Worm (Caenorhabditis elegans) whole organism, L1 larva: ENCODE data around the gene rnp-5.

Source experiments
- C04F5.9 ChIP-seq: sonication (generic microtip); optimal IDR thresholded peaks from 2 replicates; lab custom pipeline; 2016; ENCODE audit warnings: missing genetic modification characterization, missing compliant biosample characterization
- C16A3.4 ChIP-seq: fragments of 150-350 bp; optimal IDR thresholded peaks from 2 replicates; lab custom pipeline; 2014; ENCODE audit warnings: missing biosample characterization, missing genetic modification characterization
- C34B4.2 ChIP-seq: sonication (generic microtip); optimal IDR thresholded peaks from 2 replicates; lab custom pipeline; 2017; ENCODE audit warnings: mild to moderate bottlenecking, missing genetic modification characterization, missing compliant biosample characterization
- Y116A8C.19 ChIP-seq: sonication (generic microtip); optimal IDR thresholded peaks from 2 replicates; lab custom pipeline; 2016; ENCODE audit warnings: missing compliant biosample characterization, missing genetic modification characterization, borderline replicate concordance
- aha-1 ChIP-seq: fragments of 150-350 bp; optimal IDR thresholded peaks from 2 replicates; lab custom pipeline; 2014; ENCODE audit warnings: missing biosample characterization, missing genetic modification characterization
- ama-1 ChIP-seq: fragments of 150-350 bp; optimal IDR thresholded peaks from 2 replicates; lab custom pipeline; 2014
- blmp-1 ChIP-seq: fragments of 150-350 bp; optimal IDR thresholded peaks from 2 replicates; lab custom pipeline; 2014; ENCODE audit warnings: missing biosample characterization, missing genetic modification characterization
- ceh-63 ChIP-seq: fragments of 200-800 bp; sonication (Bioruptor generic); optimal IDR thresholded peaks from 2 replicates; lab custom pipeline; 2018; ENCODE audit warnings: mild to moderate bottlenecking, missing genetic modification characterization, missing compliant biosample characterization
- ceh-82 ChIP-seq, 3 experiments: fragments of 150-350 bp in 1 of 3; sonication (generic microtip) in 2 of 3; optimal IDR thresholded peaks; 2 replicates each; lab custom pipeline; 2014 to 2017; ENCODE audit warnings: missing biosample characterization in 3 of 3, missing genetic modification characterization in 3 of 3
- dpl-1 ChIP-seq, 3 experiments: fragments of 150-350 bp in 2 of 3; sonication (generic microtip) in 1 of 3; optimal IDR thresholded peaks; 2 replicates each; lab custom pipeline; 2014 to 2017; ENCODE audit warnings: missing biosample characterization in 3 of 3, missing genetic modification characterization in 3 of 3, missing genetic modification reagents in 3 of 3
- dsc-1 ChIP-seq: sonication (generic microtip); optimal IDR thresholded peaks from 2 replicates; lab custom pipeline; 2016; ENCODE audit warnings: mild to moderate bottlenecking, missing genetic modification characterization, missing compliant biosample characterization
- egl-27 ChIP-seq, 2 experiments: fragments of 150-350 bp in 1 of 2; sonication (generic microtip); optimal IDR thresholded peaks; 3 replicates each; lab custom pipeline; 2017 to 2018; ENCODE audit warnings: missing biosample characterization in 2 of 2, missing genetic modification characterization in 2 of 2, missing genetic modification reagents in 2 of 2
- elt-2 ChIP-seq: sonication (generic microtip); optimal IDR thresholded peaks from 2 replicates; lab custom pipeline; 2016; ENCODE audit warnings: missing genetic modification characterization, mild to moderate bottlenecking, inconsistent platforms, missing compliant biosample characterization, missing genetic modification reagents
- elt-3 ChIP-seq, 6 experiments: fragments of 150-350 bp in 1 of 6; sonication (generic microtip); optimal IDR thresholded peaks; 2 replicates each; lab custom pipeline; 2017 to 2018; ENCODE audit warnings: missing biosample characterization in 6 of 6, missing genetic modification characterization in 6 of 6, inconsistent platforms in 1 of 6
- fkh-8 ChIP-seq: sonication (generic microtip); optimal IDR thresholded peaks from 2 replicates; lab custom pipeline; 2016; ENCODE audit warnings: mild to moderate bottlenecking, missing genetic modification characterization, missing compliant biosample characterization
- irx-1 ChIP-seq: sonication (generic microtip); optimal IDR thresholded peaks from 2 replicates; lab custom pipeline; 2016; ENCODE audit warnings: missing genetic modification characterization, missing compliant biosample characterization
- jun-1 ChIP-seq: fragments of 150-350 bp; optimal IDR thresholded peaks from 2 replicates; lab custom pipeline; 2014; ENCODE audit warnings: missing biosample characterization, missing genetic modification reagents, missing genetic modification characterization
- lin-13 ChIP-seq: fragments of 150-350 bp; optimal IDR thresholded peaks from 2 replicates; lab custom pipeline; 2014; ENCODE audit warnings: missing biosample characterization, missing genetic modification reagents, missing genetic modification characterization
- lin-14 ChIP-seq: fragments of 200-800 bp; sonication (Bioruptor generic); optimal IDR thresholded peaks from 2 replicates; lab custom pipeline; 2018; ENCODE audit warnings: mild to moderate bottlenecking, missing genetic modification characterization, moderate library complexity, missing compliant biosample characterization
- lin-39 ChIP-seq: fragments of 150-350 bp; optimal IDR thresholded peaks from 2 replicates; lab custom pipeline; 2014; ENCODE audit warnings: missing biosample characterization, missing genetic modification reagents, missing genetic modification characterization
- lir-3 ChIP-seq: sonication (generic microtip); optimal IDR thresholded peaks from 2 replicates; lab custom pipeline; 2016; ENCODE audit warnings: mild to moderate bottlenecking, missing genetic modification characterization, moderate library complexity, missing compliant biosample characterization; ENCODE audit not compliant: poor library complexity
- lsy-2 ChIP-seq, 2 experiments: fragments of 150-350 bp; optimal IDR thresholded peaks; 2 replicates each; lab custom pipeline; 2014; ENCODE audit warnings: missing biosample characterization in 2 of 2, missing genetic modification characterization in 2 of 2
- mef-2 ChIP-seq: fragments of 150-350 bp; optimal IDR thresholded peaks from 2 replicates; lab custom pipeline; 2014; ENCODE audit warnings: missing biosample characterization, missing genetic modification characterization
- mep-1 ChIP-seq: fragments of 150-350 bp; optimal IDR thresholded peaks from 2 replicates; lab custom pipeline; 2014; ENCODE audit warnings: missing biosample characterization, missing genetic modification characterization
- nhr-19 ChIP-seq: fragments of 200-800 bp; sonication (Bioruptor generic); conservative IDR thresholded peaks from 2 replicates; pipeline ENCODE4 v1.3.6; 2022; ENCODE audit warnings: missing genetic modification characterization, missing compliant biosample characterization
- nhr-20 ChIP-seq: sonication (generic microtip); optimal IDR thresholded peaks from 2 replicates; lab custom pipeline; 2016; ENCODE audit warnings: mild to moderate bottlenecking, missing genetic modification characterization, missing compliant biosample characterization
- nhr-47 ChIP-seq: sonication (generic microtip); optimal IDR thresholded peaks from 2 replicates; lab custom pipeline; 2016; ENCODE audit warnings: mild to moderate bottlenecking, missing genetic modification characterization, moderate library complexity, missing compliant biosample characterization
- nhr-71 ChIP-seq: sonication (generic microtip); optimal IDR thresholded peaks from 2 replicates; lab custom pipeline; 2016; ENCODE audit warnings: mild to moderate bottlenecking, missing genetic modification characterization, moderate library complexity, missing compliant biosample characterization
- nhr-76 ChIP-seq: sonication (generic microtip); optimal IDR thresholded peaks from 2 replicates; lab custom pipeline; 2017; ENCODE audit warnings: missing biosample characterization, missing genetic modification characterization
- nhr-85 ChIP-seq: sonication (generic microtip); peaks from one replicate; lab custom pipeline; 2016; ENCODE audit warnings: missing genetic modification characterization, inconsistent platforms, missing compliant biosample characterization
- pax-3 ChIP-seq: fragments of 200-800 bp; sonication (Bioruptor generic); optimal IDR thresholded peaks from 2 replicates; lab custom pipeline; 2018; ENCODE audit warnings: mild to moderate bottlenecking, missing genetic modification characterization, moderate library complexity, missing compliant biosample characterization
- pqm-1 ChIP-seq: sonication (generic microtip); optimal IDR thresholded peaks from 3 replicates; lab custom pipeline; 2017; ENCODE audit warnings: missing biosample characterization, missing genetic modification characterization
- rnt-1 ChIP-seq: sonication (generic microtip); optimal IDR thresholded peaks from 2 replicates; lab custom pipeline; 2016; ENCODE audit warnings: mild to moderate bottlenecking, missing genetic modification characterization, moderate library complexity, missing compliant biosample characterization
- skn-1 ChIP-seq: fragments of 150-350 bp; optimal IDR thresholded peaks from 2 replicates; lab custom pipeline; 2014; ENCODE audit warnings: missing biosample characterization, missing genetic modification characterization
- snpc-4 ChIP-seq: fragments of 150-350 bp; optimal IDR thresholded peaks from 2 replicates; lab custom pipeline; 2014; ENCODE audit warnings: missing biosample characterization, missing genetic modification characterization
- snu-23 ChIP-seq: sonication (generic microtip); optimal IDR thresholded peaks from 2 replicates; lab custom pipeline; 2016; ENCODE audit warnings: missing genetic modification characterization, missing compliant biosample characterization
- sox-4 ChIP-seq: sonication (generic microtip); optimal IDR thresholded peaks from 2 replicates; lab custom pipeline; 2016; ENCODE audit warnings: missing genetic modification characterization, missing compliant biosample characterization
- unc-130 ChIP-seq: fragments of 150-350 bp; optimal IDR thresholded peaks from 2 replicates; lab custom pipeline; 2017; ENCODE audit warnings: missing biosample characterization, missing genetic modification characterization, inconsistent platforms
- vab-15 ChIP-seq: sonication (generic microtip); optimal IDR thresholded peaks from 2 replicates; lab custom pipeline; 2017; ENCODE audit warnings: missing genotype, mild to moderate bottlenecking, missing genetic modification characterization, missing compliant biosample characterization
- xbp-1 ChIP-seq: sonication (generic microtip); optimal IDR thresholded peaks from 2 replicates; lab custom pipeline; 2016; ENCODE audit warnings: missing genetic modification characterization, missing compliant biosample characterization

Gene rnp-5

ce11 chrIII:832855-833504 is 20.7 kb downstream of the rnp-5 start, which contains the start of gene zip-2 (continued):
- no peak for TF ChIP-seq lin-39 (tag; lab: Kevin White, UChicago)
- peak; percentile 19 for TF ChIP-seq C16A3.4
- peak; percentile 7 for TF ChIP-seq lir-3
- TF ChIP-seq mef-2 (tag; lab: Kevin White, UChicago), result peak; percentile 2
- TF ChIP-seq nhr-71 (tag; lab: Kevin White, UChicago), result peak; percentile 52
- TF ChIP-seq elt-2 (tag; lab: Kevin White, UChicago), result peak; percentile 66
- TF ChIP-seq dpl-1 (GFP tag; optimal IDR thresholded peaks at IDR 0.05; lab: Kevin White, UChicago), result peak in 1 of 3 experiments; percentile 18
- peak; percentile 11 for TF ChIP-seq jun-1 (tag; lab: Kevin White, UChicago)

ce11 chrIII:831961-832360 is 21.7 kb downstream of the rnp-5 start, which contains the start of gene ceeh-1:
TSS of gene ceeh-1 (minus strand) at chrIII:832277.
- no peak for TF ChIP-seq skn-1 (tag; lab: Kevin White, UChicago)
- no peak for TF ChIP-seq mep-1 (tag; lab: Kevin White, UChicago)
- TF ChIP-seq rnt-1 (tag; lab: Kevin White, UChicago), result no peak
- TF ChIP-seq elt-3 (tag; optimal IDR thresholded peaks at IDR 0.05; lab: Kevin White, UChicago), result peak in 1 of 6 experiments; percentile 27
- TF ChIP-seq nhr-85 (tag; lab: Kevin White, UChicago), result peak; percentile 45
- TF ChIP-seq lsy-2 (tag; optimal IDR thresholded peaks at IDR 0.05; lab: Kevin White, UChicago), result peak in 1 of 2 experiments; percentile 13
- no peak for TF ChIP-seq xbp-1
- TF ChIP-seq C04F5.9 (tag; lab: Kevin White, UChicago), result no peak
- TF ChIP-seq snu-23 (GFP tag; lab: Kevin White, UChicago), result no peak
- TF ChIP-seq lin-13 (GFP tag; lab: Kevin White, UChicago), result no peak
- no peak for TF ChIP-seq mef-2 (tag; lab: Kevin White, UChicago)
- no peak for TF ChIP-seq irx-1
- TF ChIP-seq nhr-20 (tag; lab: Kevin White, UChicago), result peak; percentile 3
- TF ChIP-seq lin-14 (GFP tag; lab: Kevin White, UChicago), result peak; percentile 47
- no peak for TF ChIP-seq nhr-47 (tag; lab: Kevin White, UChicago)

- TF ChIP-seq blmp-1 (tag; lab: Kevin White, UChicago) (peak; percentile 28), pax-3 (no peak)
Measured at ce11 chrIII:825256-825655, 28.5 kb downstream of the rnp-5 start.

- TF ChIP-seq Y116A8C.19 (tag; lab: Kevin White, UChicago) (no peak), snpc-4 (no peak), rnt-1 (tag; lab: Kevin White, UChicago) (peak; percentile 68), vab-15 (tag; lab: Kevin White, UChicago) (no peak), nhr-76 (tag; lab: Kevin White, UChicago) (no peak), sox-4 (tag; lab: Kevin White, UChicago) (no peak), fkh-8 (tag; lab: Kevin White, UChicago) (no peak), ceh-63 (GFP tag; lab: Kevin White, UChicago) (no peak), snu-23 (GFP tag; lab: Kevin White, UChicago) (peak; percentile 12), lin-13 (GFP tag; lab: Kevin White, UChicago) (no peak), ceh-82 (tag; optimal IDR thresholded peaks at IDR 0.05; lab: Kevin White, UChicago) (no peak), C04F5.9 (tag; lab: Kevin White, UChicago) (no peak), nhr-71 (tag; lab: Kevin White, UChicago) (peak; percentile 29), dsc-1 (tag; lab: Kevin White, UChicago) (peak; percentile 29), egl-27 (tag; optimal IDR thresholded peaks at IDR 0.05; lab: Kevin White, UChicago) (no peak), C34B4.2 (tag; lab: Kevin White, UChicago) (no peak), lsy-2 (tag; optimal IDR thresholded peaks at IDR 0.05; lab: Kevin White, UChicago) (peak in 1 of 2 experiments; percentile 35), aha-1 (tag; lab: Kevin White, UChicago) (no peak), pqm-1 (tag; lab: Kevin White, UChicago) (no peak), nhr-19 (GFP tag; lab: Robert Waterston, UW) (no peak), lin-14 (GFP tag; lab: Kevin White, UChicago) (peak; percentile 43), unc-130 (tag; lab: Kevin White, UChicago) (peak; percentile 18), ama-1 (lab: Kevin White, UChicago) (no peak), xbp-1 (no peak)
Measured at ce11 chrIII:822546-823272, 31.0 kb downstream of the rnp-5 start, which contains the start of gene clec-149. TSS of gene clec-149 (plus strand) at chrIII:823222.
